Fruit fly (Drosophila melanogaster) whole organism, pupa: ENCODE measurements around the gene CG17816.

ENCODE experiments used
- CG10348 ChIP-seq: fragments of 200-800 bp; sonication (Bioruptor generic); IDR thresholded peaks from 2 replicates; pipeline ENCODE4 v1.3.6; 2022; ENCODE audit warnings: missing biosample characterization, missing genetic modification characterization
- CG14655 ChIP-seq: fragments of 200-800 bp; sonication (Bioruptor generic); optimal IDR thresholded peaks from 3 replicates; lab custom pipeline; 2017; ENCODE audit warnings: mild to moderate bottlenecking, missing biosample characterization, missing genetic modification reagents, missing genetic modification characterization
- CG15710 ChIP-seq: fragments of 200-800 bp; sonication (Bioruptor generic); optimal IDR thresholded peaks from 2 replicates; lab custom pipeline; 2018; ENCODE audit warnings: missing biosample characterization, mild to moderate bottlenecking, missing genetic modification characterization, moderate library complexity
- CG32121 ChIP-seq: fragments of 200-800 bp; sonication (Bioruptor generic); IDR thresholded peaks from 2 replicates; pipeline ENCODE4 v1.3.6; 2022; ENCODE audit warnings: missing biosample characterization, missing genetic modification characterization
- CG34367 ChIP-seq: fragments of 200-800 bp; sonication (Bioruptor generic); optimal IDR thresholded peaks from 2 replicates; lab custom pipeline; 2018; ENCODE audit warnings: missing biosample characterization, mild to moderate bottlenecking, missing genetic modification characterization
- CG8159 ChIP-seq: fragments of 200-800 bp; sonication (Bioruptor generic); optimal IDR thresholded peaks from 3 replicates; lab custom pipeline; 2018; ENCODE audit warnings: missing biosample characterization, mild to moderate bottlenecking, missing genetic modification characterization, moderate library complexity
- CG8301 ChIP-seq: fragments of 200-800 bp; sonication (Bioruptor generic); optimal IDR thresholded peaks from 2 replicates; lab custom pipeline; 2018; ENCODE audit warnings: missing biosample characterization, mild to moderate bottlenecking, missing genetic modification characterization
- CG9948 ChIP-seq: fragments of 200-800 bp; sonication (Bioruptor generic); optimal IDR thresholded peaks from 2 replicates; lab custom pipeline; 2018; ENCODE audit warnings: missing biosample characterization, mild to moderate bottlenecking, missing genetic modification characterization, moderate library complexity
- D1 ChIP-seq: fragments of 200-800 bp; sonication (Bioruptor generic); optimal IDR thresholded peaks from 2 replicates; lab custom pipeline; 2018; ENCODE audit warnings: missing biosample characterization, mild to moderate bottlenecking, missing genetic modification characterization, moderate library complexity
- EcR ChIP-seq: fragments of 200-800 bp; sonication (Bioruptor generic); optimal IDR thresholded peaks from 3 replicates; lab custom pipeline; 2019; ENCODE audit warnings: missing biosample characterization, missing genetic modification characterization, mild to moderate bottlenecking, moderate library complexity, missing genetic modification reagents
- Pif1B ChIP-seq: fragments of 200-800 bp; sonication (Bioruptor generic); optimal IDR thresholded peaks from 3 replicates; lab custom pipeline; 2016; ENCODE audit warnings: missing biosample characterization, missing genetic modification characterization
- gl ChIP-seq: fragments of 200-800 bp; sonication (Bioruptor generic); optimal IDR thresholded peaks from 2 replicates; lab custom pipeline; 2018; ENCODE audit warnings: missing biosample characterization, mild to moderate bottlenecking, missing genetic modification characterization
- rn ChIP-seq: fragments of 200-800 bp; sonication (Bioruptor generic); IDR thresholded peaks from 2 replicates; pipeline ENCODE4 v1.3.6; 2022; ENCODE audit warnings: missing biosample characterization, missing genetic modification characterization

dm6 chr3R:7813518-7813917 is 73.0 kb downstream of the CG17816 start:
- TF ChIP-seq CG15710 (tag; lab: Kevin White, UChicago) (no peak), Pif1B (no peak), CG8159 (tag; lab: Kevin White, UChicago) (no peak), EcR (GFP tag; lab: Kevin White, UChicago) (no peak), CG8301 (tag; lab: Kevin White, UChicago) (no peak), CG9948 (tag; lab: Kevin White, UChicago) (no peak), D1 (tag; lab: Kevin White, UChicago) (no peak), CG32121 (GFP tag; lab: Robert Waterston, UW) (no peak), rn (GFP tag; lab: Robert Waterston, UW) (no peak), CG34367 (tag; lab: Kevin White, UChicago) (no peak), CG10348 (GFP tag; lab: Robert Waterston, UW) (no peak), gl (tag; lab: Kevin White, UChicago) (no peak), CG14655 (GFP tag; lab: Kevin White, UChicago) (no peak)
